Worm (Caenorhabditis elegans) whole organism, L2 larva: Measurements from ENCODE around the gene srj-49.

Experiments used
- F13H6.1 ChIP-seq: sonication (generic microtip); optimal IDR thresholded peaks from 2 replicates; lab custom pipeline; 2016; ENCODE audit warnings: missing genetic modification characterization, missing compliant biosample characterization
- R02D3.7 ChIP-seq: fragments of 150-350 bp; optimal IDR thresholded peaks from 2 replicates; lab custom pipeline; 2014; ENCODE audit warnings: missing biosample characterization, missing genetic modification characterization
- ceh-82 ChIP-seq: fragments of 150-350 bp; optimal IDR thresholded peaks from 2 replicates; lab custom pipeline; 2014; ENCODE audit warnings: missing biosample characterization, missing genetic modification characterization
- dmd-4 ChIP-seq: sonication (generic microtip); optimal IDR thresholded peaks from 2 replicates; lab custom pipeline; 2017; ENCODE audit warnings: missing biosample characterization, missing genetic modification characterization
- mdl-1 ChIP-seq, 2 experiments: fragments of 150-350 bp in 1 of 2; sonication (generic microtip) in 1 of 2; optimal IDR thresholded peaks; 2 replicates each; lab custom pipeline; 2017; ENCODE audit warnings: missing biosample characterization in 2 of 2, missing genetic modification characterization in 2 of 2
- nhr-11 ChIP-seq: fragments of 150-350 bp; optimal IDR thresholded peaks from 2 replicates; lab custom pipeline; 2014; ENCODE audit warnings: missing biosample characterization, missing genetic modification characterization
- nhr-23 ChIP-seq: fragments of 150-350 bp; optimal IDR thresholded peaks from 2 replicates; lab custom pipeline; 2014; ENCODE audit warnings: missing biosample characterization, missing genetic modification reagents, missing genetic modification characterization
- unc-62 ChIP-seq: fragments of 150-350 bp; optimal IDR thresholded peaks from 2 replicates; lab custom pipeline; 2014; ENCODE audit warnings: missing biosample characterization, missing genetic modification reagents, missing genetic modification characterization

DNA sequence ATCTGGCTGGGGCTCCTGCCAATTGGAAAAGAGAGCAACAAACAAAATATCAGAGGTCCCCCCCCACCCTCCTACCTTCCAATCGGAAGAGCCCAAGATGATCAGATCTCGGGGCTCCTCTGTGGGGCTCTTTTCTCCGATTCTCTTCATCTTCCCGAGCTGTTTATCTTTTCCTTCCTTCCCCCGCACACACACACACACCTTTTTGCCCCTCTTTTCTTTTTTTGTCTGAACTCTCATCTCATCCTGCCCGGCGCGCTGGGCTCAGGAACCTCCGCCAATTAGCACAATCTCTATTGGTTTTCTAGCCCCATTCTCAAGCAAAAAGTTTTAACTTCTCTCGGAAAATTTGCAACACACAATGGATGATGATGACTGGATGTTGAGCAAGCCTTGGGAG, 44.9 kb downstream of the srj-49 start:
- TF ChIP-seq mdl-1 (tag; optimal IDR thresholded peaks at IDR 0.05; lab: Kevin White, UChicago): no peak
- no peak for TF ChIP-seq dmd-4 (tag; lab: Kevin White, UChicago)
- TF ChIP-seq ceh-82 (tag; lab: Kevin White, UChicago): no peak
- TF ChIP-seq nhr-23 (tag; lab: Kevin White, UChicago): no peak
- TF ChIP-seq nhr-11 (tag; lab: Kevin White, UChicago): no peak
- TF ChIP-seq unc-62: no peak
- TF ChIP-seq R02D3.7: no peak
- no peak for TF ChIP-seq F13H6.1 (tag; lab: Kevin White, UChicago)
